Fruit fly (Drosophila melanogaster): ENCODE data around the gene Atg1.

Atg1 gene

dm6 chr3L:12754769-12755189, 50.1 kb downstream of the Atg1 start, which contains the start of the genes CG10973 and Vps13D (continued):
- TF ChIP-seq CG6683 (GFP tag; optimal IDR thresholded peaks at IDR 0.05) (no peak), dmrt11E (tag; optimal IDR thresholded peaks at IDR 0.05) (peak; percentile 68), dan (GFP tag; IDR thresholded peaks at IDR 0.05) (no peak), CG2202 (tag; optimal IDR thresholded peaks at IDR 0.05) (no peak), CG3407 (GFP tag; optimal IDR thresholded peaks at IDR 0.05) (peak; percentile 64), H2.0 (GFP tag; IDR thresholded peaks at IDR 0.05) (no peak), tap (tag; optimal IDR thresholded peaks at IDR 0.05) (no peak), CG11085 (GFP tag; IDR thresholded peaks at IDR 0.05) (no peak), Dp (GFP tag; optimal IDR thresholded peaks at IDR 0.05) (peak; percentile 33), Six4 (GFP tag; optimal IDR thresholded peaks at IDR 0.05) (peak; percentile 32), gsb-n (tag; optimal IDR thresholded peaks at IDR 0.05) (no peak), CG1603 (tag; optimal IDR thresholded peaks at IDR 0.05) (peak; percentile 97), CG11504 (tag; optimal IDR thresholded peaks at IDR 0.05) (no peak), Nf-YA (GFP tag; IDR thresholded peaks at IDR 0.05) (no peak), CG17568 (GFP tag; optimal IDR thresholded peaks at IDR 0.05) (peak; percentile 84), CG6765 (GFP tag; optimal IDR thresholded peaks at IDR 0.05) (no peak), CG18599 (GFP tag; optimal IDR thresholded peaks at IDR 0.05) (no peak), CG6654 (GFP tag; optimal IDR thresholded peaks at IDR 0.05) (peak; percentile 11), Antp (GFP tag; optimal IDR thresholded peaks at IDR 0.05) (no peak), Adf1 (GFP tag; IDR thresholded peaks at IDR 0.05) (no peak), bab2 (GFP tag; optimal IDR thresholded peaks at IDR 0.05) (peak; percentile 41), maf-S (GFP tag; optimal IDR thresholded peaks at IDR 0.05) (no peak), disco-r (GFP tag; optimal IDR thresholded peaks at IDR 0.05) (no peak), CG8089 (GFP tag; optimal IDR thresholded peaks at IDR 0.05) (no peak), ems (GFP tag; optimal IDR thresholded peaks at IDR 0.05) (no peak), onecut (GFP tag; IDR thresholded peaks at IDR 0.05) (no peak), ash1 (GFP tag; optimal IDR thresholded peaks at IDR 0.05) (no peak), CG8478 (optimal IDR thresholded peaks at IDR 0.05) (no peak), CG10366 (GFP tag; IDR thresholded peaks at IDR 0.05) (no peak; the same call in 1 of the 2 replicates), CG5953 (GFP tag; IDR thresholded peaks at IDR 0.05) (peak; percentile 48; the same call in 1 of the 2 replicates), br (optimal IDR thresholded peaks at IDR 0.05) (no peak), dm (GFP tag; optimal IDR thresholded peaks at IDR 0.05) (no peak), CG1792 (GFP tag; optimal IDR thresholded peaks at IDR 0.05) (peak; percentile 67), Bgb (GFP tag; IDR thresholded peaks at IDR 0.05; ENCODE audit: partially characterized antibody) (peak; percentile 87), trh (GFP tag; optimal IDR thresholded peaks at IDR 0.05) (no peak), tll (GFP tag; optimal IDR thresholded peaks at IDR 0.05) (peak in 1 of 2 experiments; percentile 61), Deaf1 (tag; optimal IDR thresholded peaks at IDR 0.05) (no peak), sqz (GFP tag; optimal IDR thresholded peaks at IDR 0.05) (no peak), Sin3A (optimal IDR thresholded peaks at IDR 0.05) (no peak), CG1024 (GFP tag; IDR thresholded peaks at IDR 0.05) (0 out of 2 replicates have a peak, but pooled peaks have one; percentile 26), CG8290 (GFP tag; optimal IDR thresholded peaks at IDR 0.05) (peak; percentile 32), CG8290 (tag; optimal IDR thresholded peaks at IDR 0.05) (no peak), corto (GFP tag; optimal IDR thresholded peaks at IDR 0.05) (no peak), CG15514 (GFP tag; optimal IDR thresholded peaks at IDR 0.05) (no peak), CG34224 (GFP tag; IDR thresholded peaks at IDR 0.05; ENCODE audit: partially characterized antibody) (peak; percentile 93), gem (tag; optimal IDR thresholded peaks at IDR 0.05) (no peak), CG12391 (tag; optimal IDR thresholded peaks at IDR 0.05) (no peak), CG17328 (GFP tag; IDR thresholded peaks at IDR 0.05) (peak; percentile 51; the same call in 1 of the 2 replicates), CG8388 (GFP tag; optimal IDR thresholded peaks at IDR 0.05) (no peak), Vsx1 (GFP tag; optimal IDR thresholded peaks at IDR 0.05) (no peak), CG17829 (tag; optimal IDR thresholded peaks at IDR 0.05) (no peak), tio (GFP tag; optimal IDR thresholded peaks at IDR 0.05) (no peak)

Data from whole organism, embryonic.